Fruit fly (Drosophila melanogaster): ENCODE data around the gene betaTub85D.

- no peak for TF ChIP-seq CG1620 (GFP tag; optimal IDR thresholded peaks at IDR 0.05)
- TF ChIP-seq cic (GFP tag; optimal IDR thresholded peaks at IDR 0.05), result no peak
- no peak for TF ChIP-seq pad (GFP tag; optimal IDR thresholded peaks at IDR 0.05)
- no peak for TF ChIP-seq Hr96 (GFP tag; optimal IDR thresholded peaks at IDR 0.05)
- TF ChIP-seq CG7045 (GFP tag; optimal IDR thresholded peaks at IDR 0.05), result no peak
- no peak for TF ChIP-seq CG11617 (GFP tag; optimal IDR thresholded peaks at IDR 0.05)
- TF ChIP-seq CG5204 (GFP tag; optimal IDR thresholded peaks at IDR 0.05), result no peak
These were observed 45.0 kb downstream of the betaTub85D start, which contains the start of gene Srr for dm6 chr3R:9365121-9365520.

Data from whole organism, adult.